Fruit fly (Drosophila melanogaster): ENCODE results near the gene CheA86a.

Gene CheA86a

DNA sequence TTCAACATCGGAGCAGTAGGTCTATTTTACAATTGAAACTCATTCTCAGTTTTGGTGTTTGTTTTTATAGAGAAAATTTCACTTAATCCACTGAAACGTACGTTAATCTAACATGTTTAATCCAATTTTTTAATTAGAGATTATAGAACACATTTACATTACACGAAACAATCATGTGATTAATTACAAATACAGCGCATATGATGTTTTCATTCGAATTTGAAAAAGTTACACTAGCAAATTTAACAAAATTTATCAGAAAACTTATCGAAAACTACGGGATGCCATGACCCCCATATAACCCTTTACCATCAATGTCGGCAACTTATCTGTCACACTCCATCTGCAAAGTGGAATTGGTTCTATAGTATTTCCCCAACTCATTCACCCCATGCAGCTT is at the start of gene CheA86a:
CheA86a (minus strand) TSS at position 101 of the 400 bp plus-strand sequence.
- TF ChIP-seq Sin3A (optimal IDR thresholded peaks at IDR 0.05) = no peak

DNA sequence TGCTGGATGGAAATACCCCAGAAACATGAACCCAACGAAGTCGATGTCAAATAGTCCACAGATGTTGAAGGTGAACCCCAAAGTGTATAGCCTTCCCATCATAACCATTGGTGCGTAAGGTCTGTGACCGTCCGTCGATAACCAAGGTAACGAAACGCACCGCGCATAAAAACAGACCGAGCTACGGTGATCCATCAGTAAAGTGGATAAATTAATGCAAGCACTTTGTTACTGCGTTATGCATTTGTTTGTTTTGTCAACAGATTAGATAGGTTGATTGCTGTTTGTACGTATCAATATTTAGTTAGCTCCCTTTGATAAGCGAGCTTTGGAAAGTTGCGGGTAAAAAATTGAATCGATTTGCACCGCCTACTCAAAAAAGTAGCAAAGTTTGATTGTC is 33.3 kb upstream of the CheA86a start:
- no peak for TF ChIP-seq insv (optimal IDR thresholded peaks at IDR 0.05)
- no peak for TF ChIP-seq h (optimal IDR thresholded peaks at IDR 0.05)
- no peak for TF ChIP-seq psq (optimal IDR thresholded peaks at IDR 0.05)
- no peak for TF ChIP-seq Myc (optimal IDR thresholded peaks at IDR 0.05)

DNA sequence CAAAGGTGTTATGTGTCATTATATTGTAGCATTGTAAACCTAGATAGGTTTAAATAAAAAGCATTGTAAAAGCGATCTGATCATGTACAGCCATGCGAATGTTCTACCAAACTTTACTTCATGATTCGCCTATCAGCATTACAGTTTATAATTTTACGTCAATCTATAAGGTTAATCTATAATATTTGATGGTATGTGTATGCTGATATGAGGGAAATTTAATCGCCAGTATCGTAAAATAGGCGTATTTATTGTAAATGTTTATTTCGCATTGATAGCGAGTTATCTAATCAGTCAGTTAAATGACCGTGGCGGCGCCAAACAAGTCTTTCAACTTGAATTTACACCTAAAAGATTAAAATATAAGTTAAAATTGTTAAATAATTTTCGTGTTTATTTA is 32.5 kb upstream of the CheA86a start:
- TF ChIP-seq h (optimal IDR thresholded peaks at IDR 0.05) (no peak), Myc (optimal IDR thresholded peaks at IDR 0.05) (no peak), psq (optimal IDR thresholded peaks at IDR 0.05) (no peak), insv (optimal IDR thresholded peaks at IDR 0.05) (no peak), ttk (optimal IDR thresholded peaks at IDR 0.05) (no peak), Sin3A (optimal IDR thresholded peaks at IDR 0.05) (no peak)

DNA sequence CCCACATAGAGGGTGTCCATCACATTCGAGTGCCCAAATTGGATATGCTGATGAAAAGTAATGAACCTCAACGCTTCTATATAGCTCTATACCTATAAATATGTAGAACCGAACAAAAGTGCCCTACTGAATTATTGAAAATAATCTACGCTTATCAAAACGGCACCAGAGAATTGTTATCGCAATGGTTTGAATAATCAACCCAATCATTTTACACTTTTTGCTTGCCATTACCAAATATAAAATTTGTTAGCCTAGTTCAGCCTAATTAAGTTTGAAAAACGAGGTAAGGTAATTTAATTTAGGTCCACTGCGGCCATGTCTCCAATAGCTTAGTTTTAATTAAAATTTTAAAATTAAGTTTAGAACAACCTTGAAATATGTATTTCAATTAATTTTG is 30.7 kb upstream of the CheA86a start:
- TF ChIP-seq ttk (optimal IDR thresholded peaks at IDR 0.05) (no peak), psq (optimal IDR thresholded peaks at IDR 0.05) (no peak), insv (optimal IDR thresholded peaks at IDR 0.05) (no peak), Sin3A (optimal IDR thresholded peaks at IDR 0.05) (no peak), h (optimal IDR thresholded peaks at IDR 0.05) (no peak), Myc (optimal IDR thresholded peaks at IDR 0.05) (no peak)

DNA sequence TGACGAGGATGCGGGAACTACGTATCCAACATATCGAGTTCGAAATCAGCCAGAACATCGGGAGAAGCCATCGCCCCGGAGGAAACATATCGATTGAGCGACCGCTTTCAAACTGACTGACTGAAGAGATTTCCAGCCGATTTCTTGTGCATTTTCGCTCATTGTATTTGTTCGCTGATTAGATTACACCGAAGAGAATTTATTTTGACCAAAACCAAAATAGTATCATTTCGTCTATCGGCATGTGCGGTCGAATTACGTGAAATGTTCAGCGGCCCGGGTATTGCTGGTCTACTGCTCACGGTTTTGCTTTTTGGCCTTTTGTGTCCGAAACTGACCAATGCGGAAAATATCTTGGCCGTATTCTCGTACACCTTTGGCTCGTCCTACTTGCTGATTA is 30.3 kb upstream of the CheA86a start, which contains the start of the genes Ugt304A1 and Ugt303A1:
Ugt304A1 (minus strand) TSS at position 101 of the 400 bp plus-strand sequence.
Ugt303A1 (plus strand) TSS at position 222 of the 400 bp plus-strand sequence.
- TF ChIP-seq psq (optimal IDR thresholded peaks at IDR 0.05) = no peak
- TF ChIP-seq ttk (optimal IDR thresholded peaks at IDR 0.05) = no peak
- TF ChIP-seq Sin3A (optimal IDR thresholded peaks at IDR 0.05) = no peak
- no peak for TF ChIP-seq insv (optimal IDR thresholded peaks at IDR 0.05)
- TF ChIP-seq Myc (optimal IDR thresholded peaks at IDR 0.05) = no peak
- TF ChIP-seq h (optimal IDR thresholded peaks at IDR 0.05) = no peak

dm6 chr3R:11173169-11173506 is 28.1 kb upstream of the CheA86a start:
- TF ChIP-seq Myc (optimal IDR thresholded peaks at IDR 0.05) (no peak), h (optimal IDR thresholded peaks at IDR 0.05) (no peak), insv (optimal IDR thresholded peaks at IDR 0.05) (no peak), Sin3A (optimal IDR thresholded peaks at IDR 0.05) (no peak), psq (optimal IDR thresholded peaks at IDR 0.05) (no peak), ttk (optimal IDR thresholded peaks at IDR 0.05) (no peak)

dm6 chr3R:11172460-11173168 is 27.6 kb upstream of the CheA86a start, which contains the start of gene Ugt35A1:
Gene Ugt35A1 (minus strand): TSS chr3R:11172664.
- TF ChIP-seq ttk (optimal IDR thresholded peaks at IDR 0.05) (no peak), insv (optimal IDR thresholded peaks at IDR 0.05) (no peak), psq (optimal IDR thresholded peaks at IDR 0.05) (no peak), h (optimal IDR thresholded peaks at IDR 0.05) (no peak), Sin3A (optimal IDR thresholded peaks at IDR 0.05) (no peak), Myc (optimal IDR thresholded peaks at IDR 0.05) (no peak)

dm6 chr3R:11170146-11170545 is 25.1 kb upstream of the CheA86a start, which contains the start of gene Ugt35B1:
Gene Ugt35B1 (minus strand): TSS chr3R:11170246.
- no peak for TF ChIP-seq Myc (optimal IDR thresholded peaks at IDR 0.05)
- no peak for TF ChIP-seq psq (optimal IDR thresholded peaks at IDR 0.05)
- TF ChIP-seq insv (optimal IDR thresholded peaks at IDR 0.05) = no peak
- TF ChIP-seq h (optimal IDR thresholded peaks at IDR 0.05) = no peak
- TF ChIP-seq ttk (optimal IDR thresholded peaks at IDR 0.05) = no peak
- TF ChIP-seq Sin3A (optimal IDR thresholded peaks at IDR 0.05) = no peak

DNA sequence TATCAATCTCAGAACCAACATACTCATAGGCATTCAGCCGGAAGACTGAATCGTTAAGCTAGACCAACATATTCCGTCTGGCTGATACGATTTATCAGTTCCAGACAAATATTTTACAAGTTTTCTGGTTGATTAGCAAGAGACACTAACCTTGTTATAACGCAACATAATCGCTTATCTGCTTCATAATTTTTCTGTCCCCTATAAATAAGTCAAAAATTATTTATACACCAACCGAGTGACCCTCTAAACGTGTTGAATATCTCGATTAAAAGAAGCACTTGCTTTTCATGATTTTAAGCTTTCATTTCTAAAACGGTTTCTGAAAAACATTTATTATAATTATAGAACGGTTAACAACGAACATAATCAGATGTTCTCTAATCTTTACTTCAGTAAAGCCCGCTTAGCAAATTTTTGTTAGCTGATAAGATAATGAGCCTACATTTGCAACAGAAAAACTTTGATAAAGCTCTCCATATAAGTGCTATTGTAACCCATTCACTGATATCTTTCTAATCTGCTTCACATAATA is 23.0 kb upstream of the CheA86a start, which contains the start of gene Ugt35E2:
Ugt35E2 (minus strand) TSS at position 51 of the 535 bp plus-strand sequence.
- no peak for TF ChIP-seq h (optimal IDR thresholded peaks at IDR 0.05)
- no peak for TF ChIP-seq Myc (optimal IDR thresholded peaks at IDR 0.05)
- no peak for TF ChIP-seq Sin3A (optimal IDR thresholded peaks at IDR 0.05)
- TF ChIP-seq insv (optimal IDR thresholded peaks at IDR 0.05) = no peak
- no peak for TF ChIP-seq ttk (optimal IDR thresholded peaks at IDR 0.05)
- no peak for TF ChIP-seq psq (optimal IDR thresholded peaks at IDR 0.05)

DNA sequence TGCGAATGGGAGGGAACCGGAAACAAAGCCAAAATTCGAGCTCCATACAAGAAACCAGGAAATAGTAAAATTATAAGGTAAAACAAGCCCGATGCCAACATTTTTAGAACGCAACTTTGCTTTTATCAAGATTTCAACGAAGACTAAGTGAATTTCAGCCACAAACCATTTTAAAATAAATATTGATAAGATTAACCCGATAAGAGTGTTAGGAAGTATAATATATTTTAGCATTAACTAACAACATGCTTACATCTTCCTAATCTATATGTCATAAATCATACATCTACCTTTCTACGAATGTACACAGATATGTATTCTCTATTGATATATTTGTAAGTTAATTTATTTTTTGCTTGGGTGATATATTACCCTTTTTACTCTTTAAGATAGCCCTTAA is 20.9 kb upstream of the CheA86a start, which contains the start of gene Ugt35E1:
Ugt35E1 (minus strand) TSS at position 101 of the 400 bp plus-strand sequence.
- TF ChIP-seq Myc (optimal IDR thresholded peaks at IDR 0.05) = no peak
- no peak for TF ChIP-seq insv (optimal IDR thresholded peaks at IDR 0.05)
- TF ChIP-seq ttk (optimal IDR thresholded peaks at IDR 0.05) = no peak
- TF ChIP-seq h (optimal IDR thresholded peaks at IDR 0.05) = no peak
- no peak for TF ChIP-seq Sin3A (optimal IDR thresholded peaks at IDR 0.05)
- TF ChIP-seq psq (optimal IDR thresholded peaks at IDR 0.05) = no peak

DNA sequence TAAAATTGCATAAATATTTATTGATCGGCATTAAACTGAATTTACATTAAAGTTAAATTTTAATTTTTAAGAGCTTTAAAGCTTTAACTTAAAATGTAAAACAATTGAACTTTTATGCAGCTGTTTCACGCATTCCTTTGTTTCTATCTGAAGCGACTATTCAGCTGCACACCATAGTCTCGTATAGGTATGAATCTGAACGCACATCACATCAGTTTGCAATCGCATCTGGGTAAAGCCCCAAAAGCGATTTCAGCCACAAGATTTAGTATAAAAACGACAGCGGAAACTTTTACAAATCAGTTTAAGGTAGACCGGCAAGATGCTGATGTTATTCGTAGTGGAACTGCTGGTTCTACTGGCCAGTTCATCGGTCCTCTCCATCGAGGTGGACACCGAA is 15.9 kb upstream of the CheA86a start, which contains the start of gene CG4757:
CG4757 (plus strand) TSS at position 301 of the 400 bp plus-strand sequence.
- TF ChIP-seq h (optimal IDR thresholded peaks at IDR 0.05) = no peak
- TF ChIP-seq psq (optimal IDR thresholded peaks at IDR 0.05) = no peak
- TF ChIP-seq insv (optimal IDR thresholded peaks at IDR 0.05) = no peak
- TF ChIP-seq ttk (optimal IDR thresholded peaks at IDR 0.05) = no peak
- no peak for TF ChIP-seq Sin3A (optimal IDR thresholded peaks at IDR 0.05)
- no peak for TF ChIP-seq Myc (optimal IDR thresholded peaks at IDR 0.05)

DNA sequence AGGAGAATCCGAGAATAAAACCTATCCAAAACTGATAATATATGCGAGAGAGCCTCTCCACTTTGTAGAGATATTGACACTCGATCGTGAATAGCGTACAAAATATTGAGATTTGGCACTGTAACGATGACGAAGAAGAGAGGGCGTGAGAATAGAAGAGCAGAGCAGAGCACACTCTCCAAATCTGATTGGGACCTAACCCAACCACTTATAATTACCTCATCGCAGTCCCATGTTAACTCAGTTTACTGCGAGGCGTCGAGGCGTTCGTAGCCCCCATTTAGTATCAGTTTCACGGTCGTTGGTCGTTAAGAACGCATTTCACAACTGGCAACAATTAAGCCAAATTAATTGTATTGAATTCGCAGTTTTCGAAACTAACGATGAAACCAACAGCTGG is 11.8 kb upstream of the CheA86a start, which contains the start of gene Ugt302C1:
Ugt302C1 (plus strand) TSS at position 241 of the 400 bp plus-strand sequence.
- no peak for TF ChIP-seq psq (optimal IDR thresholded peaks at IDR 0.05)
- TF ChIP-seq ttk (optimal IDR thresholded peaks at IDR 0.05) = no peak
- no peak for TF ChIP-seq h (optimal IDR thresholded peaks at IDR 0.05)
- no peak for TF ChIP-seq Myc (optimal IDR thresholded peaks at IDR 0.05)
- no peak for TF ChIP-seq Sin3A (optimal IDR thresholded peaks at IDR 0.05)
- TF ChIP-seq insv (optimal IDR thresholded peaks at IDR 0.05) = no peak

Measured in Kc167 (cell line).